Fruit fly (Drosophila melanogaster): ENCODE measurements around the gene CG9592.
A peak's percentile ranks its signal among the peaks of the same experiment; 100 is the strongest.

Gene CG9592

dm6 chr3L:14544987-14545943 lies 27.6 kb downstream of the CG9592 start (continued):
- TF ChIP-seq MBD-R2 (GFP tag; IDR thresholded peaks at IDR 0.05) = no peak
- no peak for TF ChIP-seq ab (GFP tag; optimal IDR thresholded peaks at IDR 0.05)
- TF ChIP-seq CG11696 (GFP tag; IDR thresholded peaks at IDR 0.05) = 0 out of 2 replicates have a peak, but pooled peaks have one; percentile 28
- TF ChIP-seq yki (optimal IDR thresholded peaks at IDR 0.05) = no peak
- TF ChIP-seq caup (GFP tag; optimal IDR thresholded peaks at IDR 0.05; ENCODE audit: severe bottlenecking) = no peak
- no peak for TF ChIP-seq CG14860 (GFP tag; IDR thresholded peaks at IDR 0.05; ENCODE audit: partially characterized antibody)
- no peak for TF ChIP-seq Doc3 (GFP tag; IDR thresholded peaks at IDR 0.05; ENCODE audit: partially characterized antibody)
- TF ChIP-seq zfh2 (GFP tag; optimal IDR thresholded peaks at IDR 0.05) = no peak
- TF ChIP-seq repo (GFP tag; optimal IDR thresholded peaks at IDR 0.05) = no peak
- peak; percentile 70 for TF ChIP-seq CG2712 (tag; optimal IDR thresholded peaks at IDR 0.05)
- TF ChIP-seq CG10565 (GFP tag; optimal IDR thresholded peaks at IDR 0.05) = no peak
- no peak for TF ChIP-seq CG1647 (GFP tag; optimal IDR thresholded peaks at IDR 0.05)
- TF ChIP-seq ken (GFP tag; IDR thresholded peaks at IDR 0.05) = no peak
- no peak for TF ChIP-seq slp2 (GFP tag; optimal IDR thresholded peaks at IDR 0.05)
- TF ChIP-seq nerfin-2 (GFP tag; IDR thresholded peaks at IDR 0.05; ENCODE audit: partially characterized antibody) = peak; percentile 16; the same call in 1 of the 2 replicates
- TF ChIP-seq NK7.1 (GFP tag; optimal IDR thresholded peaks at IDR 0.05) = no peak
- peak; percentile 31; the same call in 1 of the 2 replicates for TF ChIP-seq CG10366 (GFP tag; IDR thresholded peaks at IDR 0.05)
- TF ChIP-seq phol (tag; optimal IDR thresholded peaks at IDR 0.05) = peak; percentile 74
- no peak for TF ChIP-seq bowl (GFP tag; IDR thresholded peaks at IDR 0.05)
- no peak for TF ChIP-seq D (optimal IDR thresholded peaks at IDR 0.05)
- TF ChIP-seq D (GFP tag; optimal IDR thresholded peaks at IDR 0.05) = peak; percentile 65
- TF ChIP-seq CG4328 (GFP tag; optimal IDR thresholded peaks at IDR 0.05) = peak; percentile 33
- TF ChIP-seq Nf-YA (GFP tag; IDR thresholded peaks at IDR 0.05) = no peak
- TF ChIP-seq CG12071 (GFP tag; optimal IDR thresholded peaks at IDR 0.05) = peak; percentile 46
- peak; percentile 81 for TF ChIP-seq CG18262 (tag; optimal IDR thresholded peaks at IDR 0.05)
- no peak for TF ChIP-seq lbe (GFP tag; optimal IDR thresholded peaks at IDR 0.05)
- no peak for TF ChIP-seq Dip2 (GFP tag; IDR thresholded peaks at IDR 0.05)
- peak; percentile 30 for TF ChIP-seq ind (GFP tag; optimal IDR thresholded peaks at IDR 0.05)
- TF ChIP-seq kah (GFP tag; optimal IDR thresholded peaks at IDR 0.05) = peak; percentile 37
- no peak for TF ChIP-seq Taf1 (GFP tag; IDR thresholded peaks at IDR 0.05)
- peak; percentile 44; the same call in 1 of the 2 replicates for TF ChIP-seq slbo (GFP tag; IDR thresholded peaks at IDR 0.05)
- TF ChIP-seq Gsc (GFP tag; IDR thresholded peaks at IDR 0.05) = no peak
- no peak for TF ChIP-seq Hey (tag; optimal IDR thresholded peaks at IDR 0.05)
- TF ChIP-seq dati (GFP tag; IDR thresholded peaks at IDR 0.05) = no peak
- no peak for TF ChIP-seq H15 (GFP tag; IDR thresholded peaks at IDR 0.05)
- TF ChIP-seq hth (optimal IDR thresholded peaks at IDR 0.05) = no peak
- TF ChIP-seq exex (tag; optimal IDR thresholded peaks at IDR 0.05) = no peak
- TF ChIP-seq H2.0 (GFP tag; IDR thresholded peaks at IDR 0.05) = no peak
- peak; percentile 51 for TF ChIP-seq PHDP (tag; optimal IDR thresholded peaks at IDR 0.05)
- TF ChIP-seq odd (GFP tag; optimal IDR thresholded peaks at IDR 0.05) = peak; percentile 37
- TF ChIP-seq Bdp1 (GFP tag; optimal IDR thresholded peaks at IDR 0.05) = no peak
- no peak for TF ChIP-seq CG2129 (GFP tag; IDR thresholded peaks at IDR 0.05; ENCODE audit: partially characterized antibody)
- TF ChIP-seq Drgx (GFP tag; IDR thresholded peaks at IDR 0.05) = no peak
- TF ChIP-seq hb (GFP tag; IDR thresholded peaks at IDR 0.05; ENCODE audit: partially characterized antibody) = no peak
- TF ChIP-seq HmgD (GFP tag; optimal IDR thresholded peaks at IDR 0.05) = no peak
- peak; percentile 50 for TF ChIP-seq tin (GFP tag; optimal IDR thresholded peaks at IDR 0.05)
- no peak for TF ChIP-seq pb (GFP tag; optimal IDR thresholded peaks at IDR 0.05)
- no peak for TF ChIP-seq CG17912 (GFP tag; optimal IDR thresholded peaks at IDR 0.05)
- TF ChIP-seq CG10274 (GFP tag; optimal IDR thresholded peaks at IDR 0.05) = peak; percentile 16
- TF ChIP-seq gcm2 (GFP tag; optimal IDR thresholded peaks at IDR 0.05) = peak; percentile 18

Data from whole organism, embryonic.